Fruit fly (Drosophila melanogaster) whole organism, embryonic: ENCODE results near the gene nod.

Experiments used
- Atf3 ChIP-seq: fragments of 200-800 bp; sonication (Bioruptor generic); optimal IDR thresholded peaks from 3 replicates; lab custom pipeline; 2016; ENCODE audit warnings: missing biosample characterization, missing genetic modification characterization
- Atf6 ChIP-seq: fragments of 200-800 bp; sonication (Bioruptor generic); IDR thresholded peaks from 2 replicates; pipeline ENCODE4 v1.3.6; 2022; ENCODE audit warnings: missing biosample characterization, missing genetic modification characterization
- CG10267 ChIP-seq: fragments of 200-800 bp; sonication (Bioruptor generic); optimal IDR thresholded peaks from 2 replicates; lab custom pipeline; 2018; ENCODE audit warnings: missing biosample characterization, mild to moderate bottlenecking, missing genetic modification characterization, moderate library complexity
- CG10979 ChIP-seq: fragments of 200-800 bp; sonication (Bioruptor generic); optimal IDR thresholded peaks from 2 replicates; lab custom pipeline; 2018; ENCODE audit warnings: missing biosample characterization, mild to moderate bottlenecking, missing genetic modification characterization, moderate library complexity
- CG11695 ChIP-seq: fragments of 200-800 bp; sonication (Bioruptor generic); IDR thresholded peaks from 3 replicates; pipeline ENCODE4 v1.3.6; 2022; ENCODE audit warnings: missing biosample characterization, missing genetic modification characterization
- CG12219 ChIP-seq: fragments of 200-800 bp; sonication (Bioruptor generic); optimal IDR thresholded peaks from 3 replicates; lab custom pipeline; 2018; ENCODE audit warnings: missing biosample characterization, mild to moderate bottlenecking, missing genetic modification characterization
- CG15601 ChIP-seq: fragments of 200-800 bp; sonication (Bioruptor generic); optimal IDR thresholded peaks from 3 replicates; lab custom pipeline; 2019; ENCODE audit warnings: missing biosample characterization, mild to moderate bottlenecking, missing genetic modification characterization, moderate library complexity
- CG1603 ChIP-seq: fragments of 200-800 bp; sonication (Bioruptor generic); optimal IDR thresholded peaks from 2 replicates; lab custom pipeline; 2019; ENCODE audit warnings: missing biosample characterization, mild to moderate bottlenecking, missing genetic modification characterization, moderate library complexity
- CG17612 ChIP-seq: fragments of 200-800 bp; sonication (Bioruptor generic); IDR thresholded peaks from 2 replicates; pipeline ENCODE4 v1.3.6; 2022; ENCODE audit warnings: missing biosample characterization, missing genetic modification characterization
- CG17912 ChIP-seq: fragments of 200-800 bp; sonication (Bioruptor generic); optimal IDR thresholded peaks from 2 replicates; lab custom pipeline; 2018; ENCODE audit warnings: missing biosample characterization, mild to moderate bottlenecking, missing genetic modification characterization
- CG18476 ChIP-seq: fragments of 200-800 bp; sonication (Bioruptor generic); optimal IDR thresholded peaks from 2 replicates; lab custom pipeline; 2016; ENCODE audit warnings: missing biosample characterization, mild to moderate bottlenecking, missing genetic modification characterization
- CG2199 ChIP-seq: fragments of 200-800 bp; sonication (Bioruptor generic); IDR thresholded peaks from 3 replicates; pipeline ENCODE4 v1.3.6; 2022; ENCODE audit warnings: missing biosample characterization, missing genetic modification characterization
- CG30403 ChIP-seq: fragments of 200-800 bp; sonication (Bioruptor generic); optimal IDR thresholded peaks from 3 replicates; lab custom pipeline; 2016; ENCODE audit warnings: missing biosample characterization, missing genetic modification characterization
- CG3163 ChIP-seq: fragments of 200-800 bp; sonication (Bioruptor generic); optimal IDR thresholded peaks from 3 replicates; lab custom pipeline; 2016; ENCODE audit warnings: missing biosample characterization, missing genetic modification characterization
- CG32772 ChIP-seq: fragments of 200-800 bp; sonication (Bioruptor generic); IDR thresholded peaks from 2 replicates; pipeline ENCODE4 v1.3.6; 2022; ENCODE audit warnings: missing biosample characterization, missing genetic modification characterization
- CG3838 ChIP-seq: fragments of 200-800 bp; sonication (Bioruptor generic); optimal IDR thresholded peaks from 3 replicates; lab custom pipeline; 2016; ENCODE audit warnings: missing biosample characterization, missing genetic modification characterization
- CG4820 ChIP-seq: fragments of 200-800 bp; sonication (Bioruptor generic); optimal IDR thresholded peaks from 3 replicates; lab custom pipeline; 2016; ENCODE audit warnings: missing biosample characterization, missing genetic modification characterization
- CG6689 ChIP-seq: fragments of 200-800 bp; sonication (Bioruptor generic); IDR thresholded peaks from 2 replicates; pipeline ENCODE4 v1.3.6; 2022; ENCODE audit warnings: missing biosample characterization, missing genetic modification characterization
- CG6813 ChIP-seq: fragments of 200-800 bp; sonication (Bioruptor generic); optimal IDR thresholded peaks from 2 replicates; lab custom pipeline; 2017; ENCODE audit warnings: missing biosample characterization, missing genetic modification characterization, mild to moderate bottlenecking, moderate library complexity, missing genetic modification reagents
- CG8359 ChIP-seq: fragments of 200-800 bp; sonication (Bioruptor generic); optimal IDR thresholded peaks from 2 replicates; lab custom pipeline; 2017; ENCODE audit warnings: missing biosample characterization, mild to moderate bottlenecking, missing genetic modification characterization, borderline replicate concordance
- CG9215 ChIP-seq: fragments of 200-800 bp; sonication (Bioruptor generic); IDR thresholded peaks from 2 replicates; pipeline ENCODE4 v1.3.6; 2022; ENCODE audit warnings: missing biosample characterization, missing genetic modification characterization
- Fer2 ChIP-seq: fragments of 200-800 bp; sonication (Bioruptor generic); optimal IDR thresholded peaks from 2 replicates; lab custom pipeline; 2018; ENCODE audit warnings: missing biosample characterization, mild to moderate bottlenecking, missing genetic modification characterization, moderate library complexity
- Hmr ChIP-seq: fragments of 200-800 bp; sonication (Bioruptor generic); optimal IDR thresholded peaks from 3 replicates; lab custom pipeline; 2017; ENCODE audit warnings: mild to moderate bottlenecking, missing biosample characterization, missing genetic modification reagents, missing genetic modification characterization
- Hsf ChIP-seq: fragments of 200-800 bp; sonication (Bioruptor generic); optimal IDR thresholded peaks from 3 replicates; lab custom pipeline; 2016; ENCODE audit warnings: missing biosample characterization, missing genetic modification characterization
- MESR4 ChIP-seq: fragments of 200-800 bp; sonication (Bioruptor generic); optimal IDR thresholded peaks from 2 replicates; lab custom pipeline; 2018; ENCODE audit warnings: missing biosample characterization, mild to moderate bottlenecking, missing genetic modification characterization, moderate library complexity
- Oli ChIP-seq: fragments of 200-800 bp; sonication (Bioruptor generic); optimal IDR thresholded peaks from 2 replicates; lab custom pipeline; 2018; ENCODE audit warnings: missing biosample characterization, mild to moderate bottlenecking, missing genetic modification characterization, moderate library complexity
- Rfx ChIP-seq: fragments of 200-800 bp; sonication (Bioruptor generic); IDR thresholded peaks from 2 replicates; pipeline ENCODE4 v1.3.6; 2022; ENCODE audit warnings: missing biosample characterization, missing genetic modification characterization
- Side ChIP-seq: fragments of 200-800 bp; sonication (Bioruptor generic); optimal IDR thresholded peaks from 2 replicates; lab custom pipeline; 2016; ENCODE audit warnings: missing biosample characterization, missing genetic modification characterization
- Sox100B ChIP-seq: fragments of 200-800 bp; sonication (Bioruptor generic); optimal IDR thresholded peaks from 3 replicates; lab custom pipeline; 2018; ENCODE audit warnings: missing biosample characterization, mild to moderate bottlenecking, missing genetic modification characterization
- Xbp1 ChIP-seq: fragments of 200-800 bp; sonication (Bioruptor generic); optimal IDR thresholded peaks from 3 replicates; lab custom pipeline; 2016; ENCODE audit warnings: missing biosample characterization, mild to moderate bottlenecking, missing genetic modification characterization
- ara ChIP-seq: fragments of 200-800 bp; sonication (Bioruptor generic); IDR thresholded peaks from 2 replicates; pipeline ENCODE4 v1.3.6; 2022; ENCODE audit warnings: missing biosample characterization, missing genetic modification characterization
- bab2 ChIP-seq: fragments of 200-800 bp; sonication (Bioruptor generic); optimal IDR thresholded peaks from 2 replicates; lab custom pipeline; 2016; ENCODE audit warnings: missing biosample characterization, missing genetic modification characterization
- btn ChIP-seq: fragments of 200-800 bp; sonication (Bioruptor generic); optimal IDR thresholded peaks from 2 replicates; lab custom pipeline; 2016; ENCODE audit warnings: missing biosample characterization, missing genetic modification characterization
- cato ChIP-seq: fragments of 200-800 bp; sonication (Bioruptor generic); optimal IDR thresholded peaks from 2 replicates; lab custom pipeline; 2016; ENCODE audit warnings: missing biosample characterization, missing genetic modification characterization, borderline replicate concordance
- chm ChIP-seq: fragments of 200-800 bp; sonication (Bioruptor generic); IDR thresholded peaks from 2 replicates; pipeline ENCODE4 v1.3.6; 2022; ENCODE audit warnings: missing biosample characterization, missing genetic modification characterization
- croc ChIP-seq: fragments of 200-800 bp; sonication (Bioruptor generic); conservative IDR thresholded peaks from 3 replicates; pipeline ENCODE4 v1.3.6; 2022; ENCODE audit warnings: missing biosample characterization, missing genetic modification characterization
- fd96Cb ChIP-seq: fragments of 200-800 bp; sonication (Bioruptor generic); optimal IDR thresholded peaks from 2 replicates; lab custom pipeline; 2018; ENCODE audit warnings: missing biosample characterization, mild to moderate bottlenecking, missing genetic modification characterization, moderate library complexity
- gt ChIP-seq: fragments of 200-800 bp; sonication (Bioruptor generic); IDR thresholded peaks from 2 replicates; pipeline ENCODE4 v1.3.6; 2022; ENCODE audit warnings: missing biosample characterization, missing genetic modification characterization
- hkb ChIP-seq, 2 experiments: fragments of 200-800 bp in 1 of 2; fragments of >200 bp in 1 of 2; sonication (Bioruptor generic) in 1 of 2; IDR thresholded peaks in 1 of 2; optimal IDR thresholded peaks in 1 of 2; 2 replicates each; pipeline versions ENCODE4 v1.3.6 to Lab custom; 2017 to 2022; ENCODE audit warnings: missing biosample characterization in 1 of 2, missing genetic modification characterization in 1 of 2
- kni ChIP-seq: fragments of 200-800 bp; sonication (Bioruptor generic); optimal IDR thresholded peaks from 3 replicates; lab custom pipeline; 2017; ENCODE audit warnings: mild to moderate bottlenecking, missing biosample characterization, missing genetic modification reagents, missing genetic modification characterization
- lmd ChIP-seq: fragments of 200-800 bp; sonication (Bioruptor generic); IDR thresholded peaks from 2 replicates; pipeline ENCODE4 v1.3.6; 2022; ENCODE audit warnings: missing biosample characterization, missing genetic modification characterization
- lola ChIP-seq, 3 experiments: fragments of >200 bp in 2 of 3; fragments of 200-800 bp in 1 of 3; sonication (Bioruptor generic) in 1 of 3; optimal IDR thresholded peaks; 2 replicates each; lab custom pipeline; 2017 to 2019; ENCODE audit warnings: missing biosample characterization in 3 of 3, missing genetic modification characterization in 3 of 3, mild to moderate bottlenecking in 1 of 3, moderate library complexity in 1 of 3
- maf-S ChIP-seq: fragments of 200-800 bp; sonication (Bioruptor generic); optimal IDR thresholded peaks from 2 replicates; lab custom pipeline; 2016; ENCODE audit warnings: missing biosample characterization, missing genetic modification characterization
- onecut ChIP-seq: fragments of 200-800 bp; sonication (Bioruptor generic); IDR thresholded peaks from 2 replicates; pipeline ENCODE4 v1.3.6; 2022; ENCODE audit warnings: missing biosample characterization, missing genetic modification characterization
- pnt ChIP-seq: fragments of 200-800 bp; sonication (Bioruptor generic); optimal IDR thresholded peaks from 3 replicates; lab custom pipeline; 2016; ENCODE audit warnings: missing biosample characterization, missing genetic modification characterization
- pum ChIP-seq: fragments of 200-800 bp; sonication (Bioruptor generic); optimal IDR thresholded peaks from 2 replicates; lab custom pipeline; 2016; ENCODE audit warnings: missing biosample characterization, missing genetic modification characterization
- ranshi ChIP-seq: fragments of 200-800 bp; sonication (Bioruptor generic); IDR thresholded peaks from 2 replicates; pipeline ENCODE4 v1.3.6; 2022; ENCODE audit warnings: missing biosample characterization, missing genetic modification characterization
- sens ChIP-seq: fragments of 200-800 bp; sonication (Bioruptor generic); peaks from one replicate; lab custom pipeline; 2016; ENCODE audit warnings: missing biosample characterization, missing genetic modification characterization
- stc ChIP-seq: fragments of 200-800 bp; sonication (Bioruptor generic); IDR thresholded peaks from 2 replicates; pipeline ENCODE4 v1.3.6; 2022; ENCODE audit warnings: missing biosample characterization, missing genetic modification characterization
- tx ChIP-seq: fragments of 200-800 bp; sonication (Bioruptor generic); optimal IDR thresholded peaks from 2 replicates; lab custom pipeline; 2016; ENCODE audit warnings: missing biosample characterization, missing genetic modification characterization

Gene nod

dm6 chrX:11548701-11549100 is 31.9 kb upstream of the nod start (continued):
- TF ChIP-seq CG9215 (GFP tag; lab: Robert Waterston, UW), result 0 out of 2 replicates have a peak, but pooled peaks have one; percentile 16
- no peak for TF ChIP-seq gt (GFP tag; lab: Robert Waterston, UW)
- peak; percentile 43 for TF ChIP-seq pnt
- peak; percentile 20; the same call in 1 of the 2 replicates for TF ChIP-seq ranshi
- peak; percentile 70 for TF ChIP-seq CG10979 (tag; lab: Kevin White, UChicago)
- peak; percentile 38; the same call in 1 of the 2 replicates for TF ChIP-seq CG6689
- no peak for TF ChIP-seq CG17612 (GFP tag; lab: Robert Waterston, UW)
- peak; percentile 41 for TF ChIP-seq Oli (tag; lab: Kevin White, UChicago)
- TF ChIP-seq chm (GFP tag; lab: Robert Waterston, UW), result 0 out of 2 replicates have a peak, but pooled peaks have one; percentile 14
- peak; percentile 30 for TF ChIP-seq Hsf (GFP tag; lab: Kevin White, UChicago)
- TF ChIP-seq CG10267 (tag; lab: Kevin White, UChicago), result peak; percentile 64
- peak; percentile 7 for TF ChIP-seq cato
- TF ChIP-seq CG18476 (GFP tag; lab: Kevin White, UChicago), result peak; percentile 26
- TF ChIP-seq CG8359 (GFP tag; lab: Kevin White, UChicago), result peak; percentile 30
- TF ChIP-seq MESR4 (GFP tag; lab: Kevin White, UChicago), result no peak
- peak; percentile 46 for TF ChIP-seq fd96Cb (tag; lab: Kevin White, UChicago)
- peak; percentile 67 for TF ChIP-seq CG1603 (tag; lab: Kevin White, UChicago)
- no peak for TF ChIP-seq Atf3 (GFP tag; lab: Kevin White, UChicago)
- TF ChIP-seq hkb (optimal IDR thresholded peaks at IDR 0.05; lab: Kevin White, UChicago), result no peak
- peak; percentile 52; the same call in 1 of the 2 replicates for TF ChIP-seq hkb (GFP tag; IDR thresholded peaks at IDR 0.05; lab: Robert Waterston, UW)
- peak; percentile 34 for TF ChIP-seq CG30403
- TF ChIP-seq CG17912, result no peak
- TF ChIP-seq Sox100B (GFP tag; lab: Kevin White, UChicago), result peak; percentile 10
- peak; percentile 56 for TF ChIP-seq CG4820
- TF ChIP-seq CG11695, result peak; percentile 51; the same call in 2 of the 3 replicates
- TF ChIP-seq CG32772 (GFP tag; lab: Robert Waterston, UW), result no peak
- peak; percentile 43 for TF ChIP-seq CG3838 (GFP tag; lab: Kevin White, UChicago)
- no peak for TF ChIP-seq Atf6 (GFP tag; lab: Robert Waterston, UW)
- TF ChIP-seq CG6813 (GFP tag; lab: Kevin White, UChicago), result peak; percentile 14
- no peak for TF ChIP-seq tx (GFP tag; lab: Kevin White, UChicago)
- peak; percentile 15 for TF ChIP-seq CG3163 (GFP tag; lab: Kevin White, UChicago)
- TF ChIP-seq pum (GFP tag; lab: Kevin White, UChicago), result peak; percentile 36
- peak; percentile 8; the same call in 1 of the 2 replicates for TF ChIP-seq lmd
- peak; percentile 36; the same call in 1 of the 2 replicates for TF ChIP-seq ara (GFP tag; lab: Robert Waterston, UW)
- peak; percentile 56 for TF ChIP-seq CG15601
- TF ChIP-seq Side (GFP tag; lab: Kevin White, UChicago), result peak; percentile 26
- TF ChIP-seq bab2 (GFP tag; lab: Kevin White, UChicago), result peak; percentile 22
- peak in 1 of 3 experiments; percentile 68 for TF ChIP-seq lola (GFP tag; optimal IDR thresholded peaks at IDR 0.05; lab: Kevin White, UChicago)
- TF ChIP-seq CG2199 (GFP tag; lab: Robert Waterston, UW), result no peak
- peak; percentile 31 for TF ChIP-seq Xbp1 (GFP tag; lab: Kevin White, UChicago)
- peak; percentile 90 for TF ChIP-seq sens (GFP tag; lab: Kevin White, UChicago)
- no peak for TF ChIP-seq maf-S (GFP tag; lab: Kevin White, UChicago)
- peak; percentile 29 for TF ChIP-seq CG12219 (GFP tag; lab: Kevin White, UChicago)
- TF ChIP-seq croc (GFP tag; lab: Robert Waterston, UW), result 0 out of 3 replicates have a peak, but pooled peaks have one; percentile 18
- peak; percentile 4 for TF ChIP-seq btn (GFP tag; lab: Kevin White, UChicago)
- TF ChIP-seq Hmr (GFP tag; lab: Kevin White, UChicago), result peak; percentile 10
- peak; percentile 37; the same call in 1 of the 2 replicates for TF ChIP-seq Rfx (GFP tag; lab: Robert Waterston, UW)
- 0 out of 2 replicates have a peak, but pooled peaks have one; percentile 24 for TF ChIP-seq onecut
- TF ChIP-seq stc (GFP tag; lab: Robert Waterston, UW), result 0 out of 2 replicates have a peak, but pooled peaks have one; percentile 15
- peak; percentile 20 for TF ChIP-seq kni (GFP tag; lab: Kevin White, UChicago)
- TF ChIP-seq Fer2 (tag; lab: Kevin White, UChicago), result no peak
